Fruit fly (Drosophila melanogaster): ENCODE measurements around the gene CG34112.

CG34112 gene

dm6 chr3R:4387490-4387889, 6.6 kb downstream of the CG34112 start, which contains the start of gene tub (continued):
- TF ChIP-seq CG5953 (GFP tag; IDR thresholded peaks at IDR 0.05) (no peak; the same call in 1 of the 2 replicates), klu (GFP tag; IDR thresholded peaks at IDR 0.05) (no peak), repo (GFP tag; optimal IDR thresholded peaks at IDR 0.05) (peak; percentile 36), sisA (GFP tag; IDR thresholded peaks at IDR 0.05) (no peak), CG33213 (GFP tag; optimal IDR thresholded peaks at IDR 0.05) (peak; percentile 14), CG1233 (GFP tag; optimal IDR thresholded peaks at IDR 0.05) (no peak), row (GFP tag; IDR thresholded peaks at IDR 0.05) (peak; percentile 85), CG15011 (GFP tag; optimal IDR thresholded peaks at IDR 0.05) (no peak), Gsc (GFP tag; IDR thresholded peaks at IDR 0.05) (no peak), Max (GFP tag; optimal IDR thresholded peaks at IDR 0.05) (peak; percentile 8), CG15073 (GFP tag; optimal IDR thresholded peaks at IDR 0.05) (no peak), emc (GFP tag; optimal IDR thresholded peaks at IDR 0.05) (peak; percentile 1), lilli (GFP tag; optimal IDR thresholded peaks at IDR 0.05) (peak; percentile 69), CG4360 (GFP tag; IDR thresholded peaks at IDR 0.05) (no peak), jing (GFP tag; optimal IDR thresholded peaks at IDR 0.05) (no peak), Nf-YB (GFP tag; optimal IDR thresholded peaks at IDR 0.05) (peak; percentile 18), Spps (tag; optimal IDR thresholded peaks at IDR 0.05) (no peak), CG15514 (GFP tag; optimal IDR thresholded peaks at IDR 0.05) (peak; percentile 73), bab2 (GFP tag; optimal IDR thresholded peaks at IDR 0.05) (peak; percentile 50), rib (GFP tag; IDR thresholded peaks at IDR 0.05) (no peak), nom (GFP tag; optimal IDR thresholded peaks at IDR 0.05) (peak; percentile 13), NfI (GFP tag; optimal IDR thresholded peaks at IDR 0.05) (peak; percentile 59), usp (GFP tag; optimal IDR thresholded peaks at IDR 0.05) (no peak), CG30020 (tag; optimal IDR thresholded peaks at IDR 0.05) (peak; percentile 88), CG5245 (GFP tag; optimal IDR thresholded peaks at IDR 0.05) (peak; percentile 30), CG14710 (tag; optimal IDR thresholded peaks at IDR 0.05) (peak; percentile 57), Ptx1 (GFP tag; IDR thresholded peaks at IDR 0.05) (no peak), CG11456 (GFP tag; IDR thresholded peaks at IDR 0.05) (no peak; the same call in none of the 3 replicates), inv (GFP tag; IDR thresholded peaks at IDR 0.05; ENCODE audit: partially characterized antibody) (no peak), caup (GFP tag; optimal IDR thresholded peaks at IDR 0.05; ENCODE audit: severe bottlenecking) (peak; percentile 43), CG18011 (GFP tag; optimal IDR thresholded peaks at IDR 0.05) (peak; percentile 4), CG10274 (GFP tag; optimal IDR thresholded peaks at IDR 0.05) (no peak), CG7928 (GFP tag; optimal IDR thresholded peaks at IDR 0.05) (no peak), fu2 (GFP tag; optimal IDR thresholded peaks at IDR 0.05) (no peak), NC2β (GFP tag; optimal IDR thresholded peaks at IDR 0.05) (no peak), CG4707 (GFP tag; optimal IDR thresholded peaks at IDR 0.05) (no peak), crc (GFP tag; optimal IDR thresholded peaks at IDR 0.05) (no peak), CG17612 (GFP tag; IDR thresholded peaks at IDR 0.05) (no peak), gem (tag; optimal IDR thresholded peaks at IDR 0.05) (no peak), nmo (GFP tag; optimal IDR thresholded peaks at IDR 0.05) (peak; percentile 48), sr (GFP tag; IDR thresholded peaks at IDR 0.05) (no peak), CG4730 (GFP tag; IDR thresholded peaks at IDR 0.05) (0 out of 2 replicates have a peak, but pooled peaks have one; percentile 23), CG12219 (GFP tag; optimal IDR thresholded peaks at IDR 0.05) (no peak), Bteb2 (GFP tag; optimal IDR thresholded peaks at IDR 0.05) (no peak), pum (GFP tag; optimal IDR thresholded peaks at IDR 0.05) (peak; percentile 12), Lhr (GFP tag; optimal IDR thresholded peaks at IDR 0.05) (peak; percentile 62), NFAT (GFP tag; IDR thresholded peaks at IDR 0.05) (no peak), CG17829 (tag; optimal IDR thresholded peaks at IDR 0.05) (peak; percentile 57), gcm2 (GFP tag; optimal IDR thresholded peaks at IDR 0.05) (no peak), gce (GFP tag; IDR thresholded peaks at IDR 0.05) (no peak), CG18764 (GFP tag; optimal IDR thresholded peaks at IDR 0.05) (no peak), CG15696 (tag; optimal IDR thresholded peaks at IDR 0.05) (no peak)
